Fruit fly (Drosophila melanogaster): ENCODE measurements around the gene CG10903.

DNA sequence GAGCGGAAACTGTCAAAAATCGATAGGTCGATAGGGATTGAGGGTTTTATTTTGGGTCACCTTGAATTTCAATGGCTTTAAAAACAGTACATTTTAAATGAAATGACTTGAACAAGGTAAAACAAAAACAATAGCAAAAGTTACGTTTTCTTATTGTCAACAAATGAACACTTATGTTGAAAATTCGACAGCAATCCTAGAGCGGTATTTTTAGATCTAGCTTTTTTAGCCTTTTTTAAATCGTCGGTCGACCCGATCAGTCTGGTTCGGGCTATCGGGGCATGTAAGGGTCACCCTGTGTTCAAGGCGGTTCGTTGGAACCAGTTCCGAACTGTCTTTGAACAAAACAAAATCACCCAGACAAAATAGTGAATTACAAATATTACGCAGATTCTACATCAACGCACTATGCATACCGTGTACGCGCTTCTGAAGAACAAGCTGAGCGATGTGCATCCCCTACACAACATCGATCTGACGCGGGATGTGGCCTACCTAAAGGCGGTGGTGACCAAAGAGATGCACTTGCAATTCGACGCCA lies 21.1 kb upstream of the CG10903 start, which contains the start of the genes CG11052 and CG3223:
- TF ChIP-seq Crg-1 (GFP tag; optimal IDR thresholded peaks at IDR 0.05) (no peak), Mnt (GFP tag; optimal IDR thresholded peaks at IDR 0.05) (no peak), kay (GFP tag; ENCODE audit: borderline replicate concordance) (no peak)

Data from whole organism, adult.